Worm (Caenorhabditis elegans) whole organism, L2 larva: ENCODE results near the gene Y32B12B.1.

Experiments used
- C34F6.9 ChIP-seq: fragments of 150-350 bp; optimal IDR thresholded peaks from 2 replicates; lab custom pipeline; 2014; ENCODE audit warnings: missing biosample characterization, missing genetic modification characterization
- F13H6.1 ChIP-seq: sonication (generic microtip); optimal IDR thresholded peaks from 2 replicates; lab custom pipeline; 2016; ENCODE audit warnings: missing genetic modification characterization, missing compliant biosample characterization
- R02D3.7 ChIP-seq: fragments of 150-350 bp; optimal IDR thresholded peaks from 2 replicates; lab custom pipeline; 2014; ENCODE audit warnings: missing biosample characterization, missing genetic modification characterization
- Y55F3AM.14 ChIP-seq: fragments of 200-800 bp; sonication (Bioruptor generic); optimal IDR thresholded peaks from 2 replicates; lab custom pipeline; 2018; ENCODE audit warnings: mild to moderate bottlenecking, missing genetic modification characterization, missing compliant biosample characterization
- ZK546.5 ChIP-seq: sonication (generic microtip); optimal IDR thresholded peaks from 2 replicates; lab custom pipeline; 2017; ENCODE audit warnings: missing biosample characterization, missing genetic modification characterization
- alr-1 ChIP-seq: fragments of 150-350 bp; optimal IDR thresholded peaks from 2 replicates; lab custom pipeline; 2014; ENCODE audit warnings: missing biosample characterization, missing genetic modification characterization
- aly-2 ChIP-seq: fragments of 150-350 bp; optimal IDR thresholded peaks from 2 replicates; lab custom pipeline; 2014; ENCODE audit warnings: missing biosample characterization, missing genetic modification characterization
- ama-1 ChIP-seq: fragments of 150-350 bp; optimal IDR thresholded peaks from 2 replicates; lab custom pipeline; 2018; ENCODE audit warnings: inconsistent platforms
- blmp-1 ChIP-seq: sonication (generic microtip); optimal IDR thresholded peaks from 2 replicates; lab custom pipeline; 2017; ENCODE audit warnings: missing genetic modification characterization, mild to moderate bottlenecking, missing compliant biosample characterization, antibody characterized with exemption, moderate library complexity; ENCODE audit not compliant: insufficient read depth
- ceh-16 ChIP-seq: fragments of 150-350 bp; optimal IDR thresholded peaks from 2 replicates; lab custom pipeline; 2014; ENCODE audit warnings: missing biosample characterization, missing genetic modification characterization
- crh-2 ChIP-seq: sonication (generic microtip); optimal IDR thresholded peaks from 2 replicates; lab custom pipeline; 2017; ENCODE audit warnings: missing biosample characterization, missing genetic modification characterization
- dmd-4 ChIP-seq: sonication (generic microtip); optimal IDR thresholded peaks from 2 replicates; lab custom pipeline; 2017; ENCODE audit warnings: missing biosample characterization, missing genetic modification characterization
- elt-1 ChIP-seq: fragments of 150-350 bp; optimal IDR thresholded peaks from 2 replicates; lab custom pipeline; 2014; ENCODE audit warnings: missing biosample characterization, missing genetic modification characterization
- elt-3 ChIP-seq: sonication (generic microtip); optimal IDR thresholded peaks from 2 replicates; lab custom pipeline; 2017; ENCODE audit warnings: missing biosample characterization, missing genetic modification characterization
- fos-1 ChIP-seq: fragments of 150-350 bp; optimal IDR thresholded peaks from 2 replicates; lab custom pipeline; 2014; ENCODE audit warnings: missing biosample characterization, missing genetic modification characterization
- lin-11 ChIP-seq: fragments of 150-350 bp; sonication (generic microtip); optimal IDR thresholded peaks from 2 replicates; lab custom pipeline; 2014; ENCODE audit warnings: missing biosample characterization, missing genetic modification characterization, inconsistent platforms, mixed read lengths
- lin-39 ChIP-seq: fragments of 150-350 bp; optimal IDR thresholded peaks from 2 replicates; lab custom pipeline; 2014; ENCODE audit warnings: missing biosample characterization, missing genetic modification reagents, missing genetic modification characterization
- mab-5 ChIP-seq: fragments of 150-350 bp; optimal IDR thresholded peaks from 2 replicates; lab custom pipeline; 2014; ENCODE audit warnings: missing biosample characterization, missing genetic modification characterization
- mdl-1 ChIP-seq, 2 experiments: fragments of 150-350 bp in 1 of 2; sonication (generic microtip) in 1 of 2; optimal IDR thresholded peaks; 2 replicates each; lab custom pipeline; 2017; ENCODE audit warnings: missing biosample characterization in 2 of 2, missing genetic modification characterization in 2 of 2
- nhr-10 ChIP-seq: sonication (generic microtip); optimal IDR thresholded peaks from 2 replicates; lab custom pipeline; 2017; ENCODE audit warnings: missing biosample characterization, missing genetic modification characterization
- nhr-11 ChIP-seq: fragments of 150-350 bp; optimal IDR thresholded peaks from 2 replicates; lab custom pipeline; 2014; ENCODE audit warnings: missing biosample characterization, missing genetic modification characterization
- nhr-12 ChIP-seq: fragments of 150-350 bp; optimal IDR thresholded peaks from 2 replicates; lab custom pipeline; 2014; ENCODE audit warnings: missing biosample characterization, missing genetic modification characterization
- nhr-21 ChIP-seq: fragments of 150-350 bp; optimal IDR thresholded peaks from 2 replicates; lab custom pipeline; 2014; ENCODE audit warnings: missing biosample characterization, missing genetic modification characterization
- nhr-23 ChIP-seq: fragments of 150-350 bp; optimal IDR thresholded peaks from 2 replicates; lab custom pipeline; 2014; ENCODE audit warnings: missing biosample characterization, missing genetic modification reagents, missing genetic modification characterization
- nhr-237 ChIP-seq: fragments of 150-350 bp; optimal IDR thresholded peaks from 2 replicates; lab custom pipeline; 2014; ENCODE audit warnings: missing biosample characterization, missing genetic modification characterization
- nhr-77 ChIP-seq: fragments of 150-350 bp; optimal IDR thresholded peaks from 2 replicates; lab custom pipeline; 2014; ENCODE audit warnings: missing biosample characterization, missing genetic modification characterization
- sem-4 ChIP-seq: fragments of 150-350 bp; optimal IDR thresholded peaks from 2 replicates; lab custom pipeline; 2014; ENCODE audit warnings: missing biosample characterization, missing genetic modification reagents, missing genetic modification characterization
- skn-1 ChIP-seq: sonication (generic microtip); optimal IDR thresholded peaks from 2 replicates; lab custom pipeline; 2017; ENCODE audit warnings: missing biosample characterization, missing genetic modification characterization
- sma-9 ChIP-seq, 2 experiments: fragments of 150-350 bp in 1 of 2; sonication (generic microtip) in 1 of 2; optimal IDR thresholded peaks; 2 replicates each; lab custom pipeline; 2014 to 2016; ENCODE audit warnings: missing genetic modification characterization in 2 of 2, mild to moderate bottlenecking in 1 of 2, missing biosample characterization in 1 of 2, missing compliant biosample characterization in 1 of 2, missing genetic modification reagents in 1 of 2, moderate library complexity in 1 of 2
- snpc-4 ChIP-seq: fragments of 150-350 bp; optimal IDR thresholded peaks from 2 replicates; lab custom pipeline; 2014; ENCODE audit warnings: missing biosample characterization, missing genetic modification characterization
- unc-39 ChIP-seq: fragments of 150-350 bp; optimal IDR thresholded peaks from 2 replicates; lab custom pipeline; 2014; ENCODE audit warnings: missing biosample characterization, missing genetic modification characterization
- unc-62 ChIP-seq: fragments of 150-350 bp; optimal IDR thresholded peaks from 2 replicates; lab custom pipeline; 2014; ENCODE audit warnings: missing biosample characterization, missing genetic modification reagents, missing genetic modification characterization
- zag-1 ChIP-seq: fragments of 150-350 bp; optimal IDR thresholded peaks from 2 replicates; lab custom pipeline; 2014; ENCODE audit warnings: missing biosample characterization, missing genetic modification characterization
- ztf-1 ChIP-seq: fragments of 200-800 bp; sonication (Bioruptor generic); conservative IDR thresholded peaks from 2 replicates; pipeline ENCODE4 v1.3.6; 2022; ENCODE audit warnings: missing genetic modification characterization, missing compliant biosample characterization

Gene Y32B12B.1

ce11 chrV:16552929-16553328 lies 16.1 kb downstream of the Y32B12B.1 start, which contains the start of gene Y32B12B.4:
Gene Y32B12B.4, plus strand, starts transcription at chrV:16553327.
- no peak for TF ChIP-seq elt-3 (tag; lab: Kevin White, UChicago)
- TF ChIP-seq nhr-21 (tag; lab: Kevin White, UChicago) = no peak
- no peak for TF ChIP-seq ZK546.5
- TF ChIP-seq nhr-23 = no peak
- TF ChIP-seq nhr-12 (tag; lab: Kevin White, UChicago) = no peak
- TF ChIP-seq C34F6.9 (tag; lab: Kevin White, UChicago) = no peak

ce11 chrV:16565639-16566038 lies 28.8 kb downstream of the Y32B12B.1 start, which contains the start of gene sru-45:
Gene sru-45, plus strand, starts transcription at chrV:16565939.
- TF ChIP-seq sma-9 (GFP tag; optimal IDR thresholded peaks at IDR 0.05; lab: Kevin White, UChicago) = no peak
- no peak for TF ChIP-seq sma-9 (tag; optimal IDR thresholded peaks at IDR 0.05; lab: Kevin White, UChicago)
- no peak for TF ChIP-seq sem-4 (tag; lab: Kevin White, UChicago)
- TF ChIP-seq ztf-1 (GFP tag; lab: Robert Waterston, UW) = no peak
- no peak for TF ChIP-seq zag-1 (tag; lab: Kevin White, UChicago)
- TF ChIP-seq unc-39 (tag; lab: Kevin White, UChicago) = no peak
- TF ChIP-seq blmp-1 (tag; lab: Kevin White, UChicago) = no peak
- TF ChIP-seq C34F6.9 (tag; lab: Kevin White, UChicago) = no peak
- TF ChIP-seq ZK546.5 = no peak
- TF ChIP-seq fos-1 (tag; lab: Kevin White, UChicago) = no peak
- TF ChIP-seq snpc-4 = no peak
- TF ChIP-seq ceh-16 (tag; lab: Kevin White, UChicago) = no peak
- no peak for TF ChIP-seq nhr-10 (tag; lab: Kevin White, UChicago)
- no peak for TF ChIP-seq lin-39
- TF ChIP-seq F13H6.1 (tag; lab: Kevin White, UChicago) = no peak
- no peak for TF ChIP-seq mab-5
- no peak for TF ChIP-seq nhr-237 (tag; lab: Kevin White, UChicago)
- TF ChIP-seq Y55F3AM.14 (GFP tag; lab: Kevin White, UChicago) = no peak
- no peak for TF ChIP-seq dmd-4

ce11 chrV:16568056-16568455 lies 31.3 kb downstream of the Y32B12B.1 start:
- TF ChIP-seq R02D3.7 (tag; lab: Kevin White, UChicago) (no peak), nhr-21 (tag; lab: Kevin White, UChicago) (no peak), mdl-1 (tag; optimal IDR thresholded peaks at IDR 0.05; lab: Kevin White, UChicago) (no peak), nhr-11 (tag; lab: Kevin White, UChicago) (no peak), Y55F3AM.14 (GFP tag; lab: Kevin White, UChicago) (no peak), nhr-12 (tag; lab: Kevin White, UChicago) (no peak), dmd-4 (no peak), sma-9 (GFP tag; optimal IDR thresholded peaks at IDR 0.05; lab: Kevin White, UChicago) (no peak), sma-9 (tag; optimal IDR thresholded peaks at IDR 0.05; lab: Kevin White, UChicago) (no peak), sem-4 (tag; lab: Kevin White, UChicago) (no peak), ama-1 (lab: Kevin White, UChicago) (no peak), lin-11 (tag; lab: Kevin White, UChicago) (no peak), nhr-237 (tag; lab: Kevin White, UChicago) (no peak), alr-1 (no peak), blmp-1 (tag; lab: Kevin White, UChicago) (no peak), aly-2 (tag; lab: Kevin White, UChicago) (no peak), elt-1 (tag; lab: Kevin White, UChicago) (no peak), skn-1 (tag; lab: Kevin White, UChicago) (no peak)

- no peak for TF ChIP-seq mdl-1 (tag; optimal IDR thresholded peaks at IDR 0.05; lab: Kevin White, UChicago)
- no peak for TF ChIP-seq unc-62 (GFP tag; lab: Kevin White, UChicago)
- no peak for TF ChIP-seq nhr-237 (tag; lab: Kevin White, UChicago)
- no peak for TF ChIP-seq nhr-77 (tag; lab: Kevin White, UChicago)
- no peak for TF ChIP-seq sma-9 (GFP tag; optimal IDR thresholded peaks at IDR 0.05; lab: Kevin White, UChicago)
- TF ChIP-seq sma-9 (tag; optimal IDR thresholded peaks at IDR 0.05; lab: Kevin White, UChicago) = no peak
- TF ChIP-seq, all 48 proteins: peak for 0
Observed at ce11 chrV:16570697-16571096, 33.9 kb downstream of the Y32B12B.1 start, which contains the start of gene nhr-233. Gene nhr-233, minus strand, starts transcription at chrV:16570797.

ce11 chrV:16573168-16573567 lies 36.4 kb downstream of the Y32B12B.1 start, which contains the start of gene str-149:
Gene str-149, plus strand, starts transcription at chrV:16573468.
- no peak for TF ChIP-seq crh-2 (tag; lab: Kevin White, UChicago)
